Worm (Caenorhabditis elegans): ENCODE results near the gene Y79H2A.2.
"Not testable (repeated sequence)": the region's sequence is repeated elsewhere in the genome, so short reads cannot be mapped to it uniquely, and the experiment has no call there.

Y79H2A.2 gene

DNA sequence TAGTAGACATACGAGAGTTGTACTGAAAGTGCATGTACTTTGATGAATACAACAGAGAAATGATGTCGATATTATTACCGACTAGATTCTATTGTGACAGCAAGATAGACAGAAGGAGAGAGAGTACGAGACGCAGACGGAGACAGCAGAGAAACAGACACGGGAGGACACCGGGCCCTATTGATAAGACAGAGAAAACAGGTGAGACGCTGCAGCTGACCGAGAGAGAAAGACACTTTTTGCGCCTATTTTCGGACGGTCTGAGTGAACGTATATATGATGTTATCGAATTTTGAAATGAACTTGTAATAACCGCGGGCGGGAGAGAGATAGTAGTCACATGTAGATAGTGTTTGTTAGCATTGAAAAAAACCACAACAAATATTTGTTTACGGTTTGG is 27.3 kb downstream of the Y79H2A.2 start (continued):
- TF ChIP-seq sptf-2 (GFP tag; optimal IDR thresholded peaks at IDR 0.05) (no peak), F10E7.11 (tag; optimal IDR thresholded peaks at IDR 0.05) (no peak), mcd-1 (GFP tag; IDR thresholded peaks at IDR 0.05) (peak; percentile 42; the same call in 1 of the 2 replicates), B0336.3 (GFP tag; IDR thresholded peaks at IDR 0.05) (peak; percentile 83; the same call in 1 of the 2 replicates), ztf-6 (GFP tag; IDR thresholded peaks at IDR 0.05) (no peak), ztf-25 (GFP tag; IDR thresholded peaks at IDR 0.05) (no peak), Y79H2A.3 (GFP tag; conservative IDR thresholded peaks at IDR 0.05) (no peak), lin-54 (GFP tag; optimal IDR thresholded peaks at IDR 0.05) (no peak), madf-3 (GFP tag; IDR thresholded peaks at IDR 0.05) (no peak), ceh-58 (GFP tag; IDR thresholded peaks at IDR 0.05) (no peak), ztf-26 (tag; optimal IDR thresholded peaks at IDR 0.05) (no peak), hlh-26 (GFP tag; conservative IDR thresholded peaks at IDR 0.05) (no peak), pha-4 (tag; optimal IDR thresholded peaks at IDR 0.05) (no peak), nhr-80 (tag; optimal IDR thresholded peaks at IDR 0.05) (peak; percentile 88), attf-3 (GFP tag; conservative IDR thresholded peaks at IDR 0.05) (no peak), F55B11.4 (tag; optimal IDR thresholded peaks at IDR 0.05; ENCODE audit: borderline replicate concordance, insufficient read depth) (no peak), let-607 (tag; optimal IDR thresholded peaks at IDR 0.05) (no peak), cebp-1 (GFP tag; IDR thresholded peaks at IDR 0.05) (no peak), cebp-1 (tag; optimal IDR thresholded peaks at IDR 0.05) (peak; percentile 79), zfh-2 (GFP tag; conservative IDR thresholded peaks at IDR 0.05) (peak; percentile 68), die-1 (tag; optimal IDR thresholded peaks at IDR 0.05) (no peak), nhr-120 (GFP tag; IDR thresholded peaks at IDR 0.05) (no peak)

DNA sequence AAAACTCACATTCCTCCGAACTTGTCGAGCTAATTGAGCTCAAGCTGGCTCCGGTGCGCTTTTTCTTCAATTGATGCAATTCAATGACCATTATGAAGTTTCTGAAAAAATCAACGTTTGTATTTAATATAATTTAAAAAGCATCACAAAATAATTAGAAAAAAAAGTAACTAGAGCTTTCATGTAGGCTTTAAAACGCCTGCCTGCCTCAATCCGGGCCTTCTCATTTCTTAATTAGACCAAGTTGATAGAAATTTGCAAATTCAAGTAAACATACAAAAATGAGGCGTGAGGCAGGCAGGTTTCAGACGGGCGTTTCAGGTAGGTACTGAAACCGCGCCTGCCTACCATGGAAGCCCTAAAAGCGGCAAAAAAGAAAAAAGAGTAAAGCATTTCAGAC is 27.7 kb downstream of the Y79H2A.2 start, which contains the start of gene Y56A3A.33:
Gene Y56A3A.33 (minus strand): TSS at position 101 of the 400 bp plus-strand sequence.
- no peak for TF ChIP-seq tbp1 (GFP tag; optimal IDR thresholded peaks at IDR 0.05)

DNA sequence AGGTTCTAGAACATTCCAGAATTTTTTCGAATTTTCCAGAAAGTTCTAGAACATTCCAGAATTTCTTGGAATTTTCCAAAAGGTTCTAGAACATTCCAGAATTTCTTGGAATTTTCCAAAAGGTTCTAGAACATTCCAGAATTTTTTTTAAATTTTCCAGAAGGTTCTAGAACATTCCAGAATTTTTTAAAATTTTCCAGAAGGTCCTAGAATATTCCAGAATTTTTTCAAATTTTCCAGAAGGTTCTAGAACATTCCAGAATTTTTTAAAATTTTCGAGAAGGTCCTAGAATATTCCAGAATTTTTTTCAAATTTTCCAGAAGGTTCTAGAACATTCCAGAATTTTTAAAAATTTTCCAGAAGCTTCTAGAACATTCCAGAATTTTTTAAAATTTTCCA is 29.1 kb downstream of the Y79H2A.2 start:
- TF ChIP-seq hsf-1 (GFP tag; IDR thresholded peaks at IDR 0.05), result peak; percentile 96
- TF ChIP-seq dox-1 (GFP tag; IDR thresholded peaks at IDR 0.05), result peak; percentile 20; the same call in 1 of the 2 replicates
- peak; percentile 43 for TF ChIP-seq rpc-1 (optimal IDR thresholded peaks at IDR 0.05)
- not testable (repeated sequence) for TF ChIP-seq rpc-1 (tag; optimal IDR thresholded peaks at IDR 0.05)
- 0 out of 2 replicates have a peak, but pooled peaks have one; percentile 21 for TF ChIP-seq madf-6 (GFP tag; IDR thresholded peaks at IDR 0.05)

- no peak for TF ChIP-seq ztf-18 (tag; optimal IDR thresholded peaks at IDR 0.05)
- TF ChIP-seq bed-1 (GFP tag; IDR thresholded peaks at IDR 0.05), result no peak
- no peak for TF ChIP-seq mcd-1 (GFP tag; IDR thresholded peaks at IDR 0.05)
- no peak for TF ChIP-seq aptf-2 (GFP tag; conservative IDR thresholded peaks at IDR 0.05)
- no peak for TF ChIP-seq tlf-1 (GFP tag; optimal IDR thresholded peaks at IDR 0.05)
- no peak for TF ChIP-seq let-607 (tag; optimal IDR thresholded peaks at IDR 0.05)
- TF ChIP-seq him-1 (tag; optimal IDR thresholded peaks at IDR 0.05), result peak; percentile 64
- no peak for TF ChIP-seq T26A5.8 (tag; optimal IDR thresholded peaks at IDR 0.05)
Measured at ce11 chrIII:11999543-11999942, 31.0 kb downstream of the Y79H2A.2 start.

- TF ChIP-seq efl-1 (GFP tag; optimal IDR thresholded peaks at IDR 0.05) (no peak), ekl-4 (GFP tag; IDR thresholded peaks at IDR 0.05) (no peak), K11D2.4 (GFP tag; IDR thresholded peaks at IDR 0.05) (no peak), rcor-1 (GFP tag; IDR thresholded peaks at IDR 0.05) (no peak), F52B5.7 (tag; optimal IDR thresholded peaks at IDR 0.05) (no peak), dpff-1 (tag; optimal IDR thresholded peaks at IDR 0.05) (no peak), F39B2.1 (GFP tag; IDR thresholded peaks at IDR 0.05) (no peak), mes-4 (tag; optimal IDR thresholded peaks at IDR 0.05) (no peak), sptf-2 (GFP tag; optimal IDR thresholded peaks at IDR 0.05) (no peak), C06A6.2 (GFP tag; conservative IDR thresholded peaks at IDR 0.05) (no peak), nfya-2 (GFP tag; IDR thresholded peaks at IDR 0.05) (no peak), ztf-26 (tag; optimal IDR thresholded peaks at IDR 0.05) (no peak), F37B4.10 (GFP tag; IDR thresholded peaks at IDR 0.05) (0 out of 2 replicates have a peak, but pooled peaks have one; percentile 24), nfyb-1 (GFP tag; IDR thresholded peaks at IDR 0.05) (peak; percentile 61; the same call in 1 of the 2 replicates)
Measured at ce11 chrIII:11995783-11996182, 34.8 kb downstream of the Y79H2A.2 start.
